Worm (Caenorhabditis elegans) whole organism, L2 larva: Measurements from ENCODE around the gene M57.2.

Experiments used
- C34F6.9 ChIP-seq: fragments of 150-350 bp; optimal IDR thresholded peaks from 2 replicates; lab custom pipeline; 2014; ENCODE audit warnings: missing biosample characterization, missing genetic modification characterization
- Y55F3AM.14 ChIP-seq: fragments of 200-800 bp; sonication (Bioruptor generic); optimal IDR thresholded peaks from 2 replicates; lab custom pipeline; 2018; ENCODE audit warnings: mild to moderate bottlenecking, missing genetic modification characterization, missing compliant biosample characterization
- ZK546.5 ChIP-seq: sonication (generic microtip); optimal IDR thresholded peaks from 2 replicates; lab custom pipeline; 2017; ENCODE audit warnings: missing biosample characterization, missing genetic modification characterization
- alr-1 ChIP-seq: fragments of 150-350 bp; optimal IDR thresholded peaks from 2 replicates; lab custom pipeline; 2014; ENCODE audit warnings: missing biosample characterization, missing genetic modification characterization
- aly-2 ChIP-seq: fragments of 150-350 bp; optimal IDR thresholded peaks from 2 replicates; lab custom pipeline; 2014; ENCODE audit warnings: missing biosample characterization, missing genetic modification characterization
- crh-2 ChIP-seq: sonication (generic microtip); optimal IDR thresholded peaks from 2 replicates; lab custom pipeline; 2017; ENCODE audit warnings: missing biosample characterization, missing genetic modification characterization
- gmeb-1 ChIP-seq: fragments of 150-350 bp; optimal IDR thresholded peaks from 2 replicates; lab custom pipeline; 2014; ENCODE audit warnings: missing biosample characterization, missing genetic modification characterization
- lsy-2 ChIP-seq, 2 experiments: fragments of 150-350 bp in 1 of 2; sonication (generic microtip) in 1 of 2; optimal IDR thresholded peaks; 2 replicates each; lab custom pipeline; 2014 to 2017; ENCODE audit warnings: missing biosample characterization in 2 of 2, missing genetic modification characterization in 2 of 2
- nhr-11 ChIP-seq: fragments of 150-350 bp; optimal IDR thresholded peaks from 2 replicates; lab custom pipeline; 2014; ENCODE audit warnings: missing biosample characterization, missing genetic modification characterization
- nhr-12 ChIP-seq: fragments of 150-350 bp; optimal IDR thresholded peaks from 2 replicates; lab custom pipeline; 2014; ENCODE audit warnings: missing biosample characterization, missing genetic modification characterization
- nhr-129 ChIP-seq: fragments of 150-350 bp; optimal IDR thresholded peaks from 2 replicates; lab custom pipeline; 2014; ENCODE audit warnings: missing biosample characterization, missing genetic modification characterization
- nhr-237 ChIP-seq: fragments of 150-350 bp; optimal IDR thresholded peaks from 2 replicates; lab custom pipeline; 2014; ENCODE audit warnings: missing biosample characterization, missing genetic modification characterization
- nhr-6 ChIP-seq: fragments of 150-350 bp; optimal IDR thresholded peaks from 2 replicates; lab custom pipeline; 2014; ENCODE audit warnings: missing biosample characterization, missing genetic modification characterization
- sem-4 ChIP-seq: fragments of 150-350 bp; optimal IDR thresholded peaks from 2 replicates; lab custom pipeline; 2014; ENCODE audit warnings: missing biosample characterization, missing genetic modification reagents, missing genetic modification characterization
- skn-1 ChIP-seq: sonication (generic microtip); optimal IDR thresholded peaks from 2 replicates; lab custom pipeline; 2017; ENCODE audit warnings: missing biosample characterization, missing genetic modification characterization
- sma-3 ChIP-seq: sonication (generic microtip); optimal IDR thresholded peaks from 2 replicates; lab custom pipeline; 2016; ENCODE audit warnings: missing genetic modification reagents, missing genetic modification characterization, missing compliant biosample characterization
- sma-9 ChIP-seq, 2 experiments: fragments of 150-350 bp in 1 of 2; sonication (generic microtip) in 1 of 2; optimal IDR thresholded peaks; 2 replicates each; lab custom pipeline; 2014 to 2016; ENCODE audit warnings: missing genetic modification characterization in 2 of 2, mild to moderate bottlenecking in 1 of 2, missing biosample characterization in 1 of 2, missing compliant biosample characterization in 1 of 2, missing genetic modification reagents in 1 of 2, moderate library complexity in 1 of 2
- snpc-4 ChIP-seq: fragments of 150-350 bp; optimal IDR thresholded peaks from 2 replicates; lab custom pipeline; 2014; ENCODE audit warnings: missing biosample characterization, missing genetic modification characterization
- unc-55 ChIP-seq: fragments of 150-350 bp; sonication (generic microtip); optimal IDR thresholded peaks from 3 replicates; lab custom pipeline; 2014; ENCODE audit warnings: missing biosample characterization, missing genetic modification reagents, missing genetic modification characterization
- ztf-11 ChIP-seq: sonication (generic microtip); optimal IDR thresholded peaks from 2 replicates; lab custom pipeline; 2017; ENCODE audit warnings: missing biosample characterization, missing genetic modification characterization

The M57.2 gene

ce11 chrIV:3579477-3579975 lies 52.4 kb downstream of the M57.2 start, which contains the start of gene Y37E11B.1:
Y37E11B.1 (plus strand) TSS chrIV:3579621.
- no peak for TF ChIP-seq snpc-4 (tag; lab: Kevin White, UChicago)
- no peak for TF ChIP-seq sma-9 (GFP tag; optimal IDR thresholded peaks at IDR 0.05; lab: Kevin White, UChicago)
- no peak for TF ChIP-seq sma-9 (tag; optimal IDR thresholded peaks at IDR 0.05; lab: Kevin White, UChicago)
- TF ChIP-seq skn-1 (tag; lab: Kevin White, UChicago), result no peak
- no peak for TF ChIP-seq gmeb-1
- no peak for TF ChIP-seq alr-1 (tag; lab: Kevin White, UChicago)
- TF ChIP-seq Y55F3AM.14 (GFP tag; lab: Kevin White, UChicago), result no peak
- TF ChIP-seq ZK546.5 (tag; lab: Kevin White, UChicago), result no peak
- peak; percentile 10 for TF ChIP-seq C34F6.9 (tag; lab: Kevin White, UChicago)
- TF ChIP-seq crh-2 (tag; lab: Kevin White, UChicago), result no peak
- no peak for TF ChIP-seq nhr-6
- peak in 1 of 2 experiments; percentile 34 for TF ChIP-seq lsy-2 (tag; optimal IDR thresholded peaks at IDR 0.05; lab: Kevin White, UChicago)
- no peak for TF ChIP-seq sma-3
- TF ChIP-seq nhr-129 (tag; lab: Kevin White, UChicago), result peak; percentile 15
- no peak for TF ChIP-seq ztf-11
- no peak for TF ChIP-seq nhr-237
- no peak for TF ChIP-seq nhr-11 (tag; lab: Kevin White, UChicago)
- TF ChIP-seq sem-4 (tag; lab: Kevin White, UChicago), result peak; percentile 8
- TF ChIP-seq unc-55 (GFP tag; lab: Kevin White, UChicago), result peak; percentile 48
- no peak for TF ChIP-seq aly-2
- TF ChIP-seq nhr-12 (tag; lab: Kevin White, UChicago), result no peak
- TF ChIP-seq, all 48 proteins: peak for 5
